Worm (Caenorhabditis elegans) whole organism, mixed stage, embryonic: ENCODE data around the gene clec-217.

ENCODE experiments used
- blmp-1 ChIP-seq: fragments of 150-350 bp; optimal IDR thresholded peaks from 2 replicates; lab custom pipeline; 2014; ENCODE audit warnings: missing biosample characterization, missing genetic modification characterization
- drap-1 ChIP-seq: fragments of 200-800 bp; sonication (Bioruptor generic); optimal IDR thresholded peaks from 3 replicates; lab custom pipeline; 2018; ENCODE audit warnings: mild to moderate bottlenecking, missing genetic modification characterization, missing compliant biosample characterization
- elt-1 ChIP-seq: sonication (generic microtip); optimal IDR thresholded peaks from 2 replicates; lab custom pipeline; 2017; ENCODE audit warnings: missing genetic modification characterization, mild to moderate bottlenecking, missing compliant biosample characterization, antibody characterized with exemption, moderate library complexity, borderline replicate concordance; ENCODE audit not compliant: insufficient read depth
- flh-1 ChIP-seq: fragments of 200-800 bp; sonication (Bioruptor generic); optimal IDR thresholded peaks from 2 replicates; lab custom pipeline; 2018; ENCODE audit warnings: mild to moderate bottlenecking, missing genetic modification characterization, moderate library complexity, missing compliant biosample characterization
- nhr-28 ChIP-seq: fragments of 150-350 bp; optimal IDR thresholded peaks from 2 replicates; lab custom pipeline; 2014; ENCODE audit warnings: missing biosample characterization, missing genetic modification characterization
- pha-4 ChIP-seq: fragments of 150-350 bp; optimal IDR thresholded peaks from 2 replicates; lab custom pipeline; 2018; ENCODE audit warnings: missing biosample characterization, missing genetic modification reagents, missing genetic modification characterization
- snpc-4 ChIP-seq: fragments of 150-350 bp; optimal IDR thresholded peaks from 2 replicates; lab custom pipeline; 2014; ENCODE audit warnings: missing biosample characterization, missing genetic modification characterization
- unc-120 ChIP-seq: sonication (generic microtip); optimal IDR thresholded peaks from 2 replicates; lab custom pipeline; 2017; ENCODE audit warnings: missing genetic modification characterization, missing compliant biosample characterization; ENCODE audit not compliant: poor library complexity, severe bottlenecking
- zip-8 ChIP-seq: fragments of 150-350 bp; optimal IDR thresholded peaks from 2 replicates; lab custom pipeline; 2014; ENCODE audit warnings: missing biosample characterization, missing genetic modification characterization
- ztf-11 ChIP-seq: fragments of 150-350 bp; optimal IDR thresholded peaks from 2 replicates; lab custom pipeline; 2014; ENCODE audit warnings: missing biosample characterization, missing genetic modification characterization

ce11 chrV:7955168-7955567 lies 3.5 kb downstream of the clec-217 start, which contains the start of gene F26D11.12:
- TF ChIP-seq ztf-11 (no peak), snpc-4 (tag; lab: Kevin White, UChicago) (no peak), nhr-28 (tag; lab: Kevin White, UChicago) (no peak), unc-120 (tag; lab: Kevin White, UChicago) (no peak), flh-1 (GFP tag; lab: Kevin White, UChicago) (no peak), pha-4 (tag; lab: Kevin White, UChicago) (no peak), blmp-1 (tag; lab: Kevin White, UChicago) (no peak), drap-1 (GFP tag; lab: Kevin White, UChicago) (no peak), elt-1 (tag; lab: Kevin White, UChicago) (no peak), zip-8 (tag; lab: Kevin White, UChicago) (no peak)
